Fruit fly (Drosophila melanogaster) S2 (cell line): ENCODE results near the gene Tig.

Source experiments
- CG8478 ChIP-seq: fragments of >200 bp; optimal IDR thresholded peaks from 2 replicates; lab custom pipeline; 2018
- CTCF ChIP-seq, 2 experiments: fragments of >200 bp; optimal IDR thresholded peaks; 2 replicates each; lab custom pipeline; 2018

DNA sequence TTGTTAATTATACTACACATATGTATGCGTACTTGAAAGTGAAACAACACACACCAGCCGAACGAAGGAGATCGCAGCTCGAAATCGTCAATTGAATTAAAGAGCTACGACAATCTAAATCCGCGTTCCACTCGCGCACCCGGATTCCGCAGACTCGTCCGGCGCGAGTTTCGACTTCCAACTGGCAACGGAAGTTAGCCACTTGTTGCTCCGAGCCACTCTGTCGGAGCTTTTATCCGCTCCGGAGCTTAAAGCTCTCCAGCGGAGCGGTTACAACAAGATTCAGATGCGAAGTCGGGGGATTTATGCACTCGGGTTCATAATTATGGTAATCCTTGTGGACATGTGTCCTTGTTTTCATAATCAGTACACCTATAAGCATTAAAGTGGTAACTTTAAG lies 42.4 kb upstream of the Tig start, which contains the start of gene Rchy1:
- TF ChIP-seq CG8478 (lab: Kevin White, UChicago) (no peak), CTCF (optimal IDR thresholded peaks at IDR 0.05; lab: Kevin White, UChicago) (no peak)
